Worm (Caenorhabditis elegans): ENCODE measurements around the gene C35D10.1.

- TF ChIP-seq sdz-38 (tag; optimal IDR thresholded peaks at IDR 0.05) (no peak), ztf-28 (GFP tag; IDR thresholded peaks at IDR 0.05) (no peak), attf-6 (GFP tag; IDR thresholded peaks at IDR 0.05) (no peak)
Measured at ce11 chrIII:4873395-4873794, 6.2 kb upstream of the C35D10.1 start.
